Fruit fly (Drosophila melanogaster) whole organism, pupa: Measurements from ENCODE around the gene PXo.

ENCODE experiments used
- CG10348 ChIP-seq: fragments of 200-800 bp; sonication (Bioruptor generic); IDR thresholded peaks from 2 replicates; pipeline ENCODE4 v1.3.6; 2022; ENCODE audit warnings: missing biosample characterization, missing genetic modification characterization
- CG12605 ChIP-seq: fragments of 200-800 bp; sonication (Bioruptor generic); IDR thresholded peaks from 2 replicates; pipeline ENCODE4 v1.3.6; 2022; ENCODE audit warnings: missing biosample characterization, missing genetic modification characterization
- CG13204 ChIP-seq: fragments of 200-800 bp; sonication (Bioruptor generic); optimal IDR thresholded peaks from 2 replicates; lab custom pipeline; 2018; ENCODE audit warnings: missing biosample characterization, mild to moderate bottlenecking, missing genetic modification characterization, moderate library complexity
- CG14655 ChIP-seq: fragments of 200-800 bp; sonication (Bioruptor generic); optimal IDR thresholded peaks from 3 replicates; lab custom pipeline; 2017; ENCODE audit warnings: mild to moderate bottlenecking, missing biosample characterization, missing genetic modification reagents, missing genetic modification characterization
- CG15710 ChIP-seq: fragments of 200-800 bp; sonication (Bioruptor generic); optimal IDR thresholded peaks from 2 replicates; lab custom pipeline; 2018; ENCODE audit warnings: missing biosample characterization, mild to moderate bottlenecking, missing genetic modification characterization, moderate library complexity
- CG17806 ChIP-seq: fragments of 200-800 bp; sonication (Bioruptor generic); optimal IDR thresholded peaks from 2 replicates; lab custom pipeline; 2018; ENCODE audit warnings: missing biosample characterization, mild to moderate bottlenecking, missing genetic modification characterization, moderate library complexity
- CG32121 ChIP-seq: fragments of 200-800 bp; sonication (Bioruptor generic); IDR thresholded peaks from 2 replicates; pipeline ENCODE4 v1.3.6; 2022; ENCODE audit warnings: missing biosample characterization, missing genetic modification characterization
- CG34367 ChIP-seq: fragments of 200-800 bp; sonication (Bioruptor generic); optimal IDR thresholded peaks from 2 replicates; lab custom pipeline; 2018; ENCODE audit warnings: missing biosample characterization, mild to moderate bottlenecking, missing genetic modification characterization
- CG4496 ChIP-seq: fragments of 200-800 bp; sonication (Bioruptor generic); IDR thresholded peaks from 3 replicates; pipeline ENCODE4 v1.3.6; 2022; ENCODE audit warnings: missing biosample characterization, missing genetic modification characterization
- CG8159 ChIP-seq: fragments of 200-800 bp; sonication (Bioruptor generic); optimal IDR thresholded peaks from 3 replicates; lab custom pipeline; 2018; ENCODE audit warnings: missing biosample characterization, mild to moderate bottlenecking, missing genetic modification characterization, moderate library complexity
- CG8301 ChIP-seq: fragments of 200-800 bp; sonication (Bioruptor generic); optimal IDR thresholded peaks from 2 replicates; lab custom pipeline; 2018; ENCODE audit warnings: missing biosample characterization, mild to moderate bottlenecking, missing genetic modification characterization
- CG9948 ChIP-seq: fragments of 200-800 bp; sonication (Bioruptor generic); optimal IDR thresholded peaks from 2 replicates; lab custom pipeline; 2018; ENCODE audit warnings: missing biosample characterization, mild to moderate bottlenecking, missing genetic modification characterization, moderate library complexity
- D1 ChIP-seq: fragments of 200-800 bp; sonication (Bioruptor generic); optimal IDR thresholded peaks from 2 replicates; lab custom pipeline; 2018; ENCODE audit warnings: missing biosample characterization, mild to moderate bottlenecking, missing genetic modification characterization, moderate library complexity
- EcR ChIP-seq: fragments of 200-800 bp; sonication (Bioruptor generic); optimal IDR thresholded peaks from 3 replicates; lab custom pipeline; 2019; ENCODE audit warnings: missing biosample characterization, missing genetic modification characterization, mild to moderate bottlenecking, moderate library complexity, missing genetic modification reagents
- Ets98B ChIP-seq: fragments of 200-800 bp; sonication (Bioruptor generic); IDR thresholded peaks from 2 replicates; pipeline ENCODE4 v1.3.6; 2022; ENCODE audit warnings: missing biosample characterization, missing genetic modification characterization
- Pif1A ChIP-seq: fragments of 200-800 bp; sonication (Bioruptor generic); optimal IDR thresholded peaks from 3 replicates; lab custom pipeline; 2016; ENCODE audit warnings: missing biosample characterization, missing genetic modification characterization
- Pif1B ChIP-seq: fragments of 200-800 bp; sonication (Bioruptor generic); optimal IDR thresholded peaks from 3 replicates; lab custom pipeline; 2016; ENCODE audit warnings: missing biosample characterization, missing genetic modification characterization
- Snoo ChIP-seq: fragments of 200-800 bp; sonication (Bioruptor generic); optimal IDR thresholded peaks from 3 replicates; lab custom pipeline; 2017; ENCODE audit warnings: missing biosample characterization, mild to moderate bottlenecking, missing genetic modification characterization, inconsistent platforms
- fd96Ca ChIP-seq: fragments of 200-800 bp; sonication (Bioruptor generic); IDR thresholded peaks from 3 replicates; pipeline ENCODE4 v1.3.6; 2022; ENCODE audit warnings: missing biosample characterization, missing genetic modification characterization
- gl ChIP-seq: fragments of 200-800 bp; sonication (Bioruptor generic); optimal IDR thresholded peaks from 2 replicates; lab custom pipeline; 2018; ENCODE audit warnings: missing biosample characterization, mild to moderate bottlenecking, missing genetic modification characterization
- rn ChIP-seq: fragments of 200-800 bp; sonication (Bioruptor generic); IDR thresholded peaks from 2 replicates; pipeline ENCODE4 v1.3.6; 2022; ENCODE audit warnings: missing biosample characterization, missing genetic modification characterization

Gene PXo

DNA sequence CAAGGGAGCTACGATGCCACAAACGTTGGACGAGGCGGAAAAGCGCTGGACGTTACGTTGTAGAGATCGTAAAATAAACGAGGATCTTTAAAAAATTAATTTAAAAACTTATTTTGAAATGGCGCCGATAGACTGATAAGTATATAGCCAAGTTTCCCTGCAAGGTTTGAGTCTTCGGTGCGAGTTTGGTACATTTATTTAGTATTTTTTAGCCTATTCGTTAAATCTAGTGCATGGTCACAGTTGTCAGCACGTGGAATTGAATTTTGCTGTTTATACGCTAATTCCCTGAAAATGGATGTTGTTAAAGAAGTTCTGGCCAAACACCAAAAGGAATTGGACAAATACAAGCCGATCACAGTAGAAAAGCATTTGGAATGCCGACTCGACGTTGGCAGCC lies 21.8 kb downstream of the PXo start, which contains the start of gene CG32409:
Gene CG32409 (plus strand): TSS at position 224 of the 400 bp plus-strand sequence.
- TF ChIP-seq gl (tag; lab: Kevin White, UChicago), result no peak
- no peak for TF ChIP-seq fd96Ca (GFP tag; lab: Robert Waterston, UW)
- TF ChIP-seq CG15710 (tag; lab: Kevin White, UChicago), result no peak
- TF ChIP-seq CG12605, result no peak
- no peak for TF ChIP-seq CG8159
- no peak for TF ChIP-seq CG8301 (tag; lab: Kevin White, UChicago)
- TF ChIP-seq Pif1A (GFP tag; lab: Kevin White, UChicago), result no peak
- TF ChIP-seq CG32121 (GFP tag; lab: Robert Waterston, UW), result no peak
- TF ChIP-seq rn (GFP tag; lab: Robert Waterston, UW), result no peak
- no peak for TF ChIP-seq CG34367 (tag; lab: Kevin White, UChicago)
- TF ChIP-seq CG9948 (tag; lab: Kevin White, UChicago), result no peak
- no peak for TF ChIP-seq CG14655 (GFP tag; lab: Kevin White, UChicago)
- no peak for TF ChIP-seq CG13204 (GFP tag; lab: Kevin White, UChicago)
- TF ChIP-seq EcR (GFP tag; lab: Kevin White, UChicago), result no peak
- no peak for TF ChIP-seq CG17806 (tag; lab: Kevin White, UChicago)
- TF ChIP-seq Snoo, result no peak
- no peak for TF ChIP-seq CG4496 (GFP tag; lab: Robert Waterston, UW)
- no peak for TF ChIP-seq Pif1B (GFP tag; lab: Kevin White, UChicago)
- no peak for TF ChIP-seq Ets98B (GFP tag; lab: Robert Waterston, UW)
- TF ChIP-seq D1 (tag; lab: Kevin White, UChicago), result no peak

DNA sequence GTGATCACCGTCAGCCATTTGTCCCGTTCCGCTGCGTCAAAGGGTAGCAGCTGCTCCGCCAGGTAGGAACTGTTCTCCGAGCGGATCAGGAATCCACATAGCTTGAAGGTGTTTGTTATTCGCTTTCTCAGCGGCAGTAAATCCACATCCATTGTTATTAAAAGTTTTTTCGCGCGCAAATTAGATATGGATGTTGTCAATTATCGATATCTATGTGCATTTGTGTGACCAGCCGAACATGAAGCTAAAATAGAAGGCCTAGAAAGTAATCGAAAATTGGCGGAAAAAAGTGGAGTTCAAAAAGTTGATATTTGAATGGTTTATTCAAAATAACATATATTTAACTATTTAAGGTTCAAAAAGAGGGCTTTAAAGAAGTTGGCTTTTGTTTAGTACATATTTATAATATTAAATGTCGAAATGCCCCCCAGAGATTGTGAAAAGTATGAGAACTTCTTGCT lies 23.9 kb downstream of the PXo start, which contains the start of the genes PolE2 and CG5592:
Gene PolE2 (minus strand): TSS at position 208 of the 461 bp plus-strand sequence.
Gene CG5592 (plus strand): TSS at position 411 of the 461 bp plus-strand sequence.
- no peak for TF ChIP-seq CG17806 (tag; lab: Kevin White, UChicago)
- no peak for TF ChIP-seq CG15710 (tag; lab: Kevin White, UChicago)
- TF ChIP-seq CG8159, result no peak
- TF ChIP-seq Pif1A (GFP tag; lab: Kevin White, UChicago), result no peak
- TF ChIP-seq CG32121 (GFP tag; lab: Robert Waterston, UW), result no peak
- TF ChIP-seq fd96Ca (GFP tag; lab: Robert Waterston, UW), result no peak
- no peak for TF ChIP-seq D1 (tag; lab: Kevin White, UChicago)
- TF ChIP-seq CG14655 (GFP tag; lab: Kevin White, UChicago), result no peak
- no peak for TF ChIP-seq CG34367 (tag; lab: Kevin White, UChicago)
- no peak for TF ChIP-seq Pif1B (GFP tag; lab: Kevin White, UChicago)
- TF ChIP-seq Snoo, result no peak
- TF ChIP-seq EcR (GFP tag; lab: Kevin White, UChicago), result no peak
- TF ChIP-seq CG13204 (GFP tag; lab: Kevin White, UChicago), result no peak
- no peak for TF ChIP-seq rn (GFP tag; lab: Robert Waterston, UW)
- TF ChIP-seq CG10348 (GFP tag; lab: Robert Waterston, UW), result no peak
- no peak for TF ChIP-seq Ets98B (GFP tag; lab: Robert Waterston, UW)
- no peak for TF ChIP-seq gl (tag; lab: Kevin White, UChicago)
- TF ChIP-seq CG8301 (tag; lab: Kevin White, UChicago), result no peak

DNA sequence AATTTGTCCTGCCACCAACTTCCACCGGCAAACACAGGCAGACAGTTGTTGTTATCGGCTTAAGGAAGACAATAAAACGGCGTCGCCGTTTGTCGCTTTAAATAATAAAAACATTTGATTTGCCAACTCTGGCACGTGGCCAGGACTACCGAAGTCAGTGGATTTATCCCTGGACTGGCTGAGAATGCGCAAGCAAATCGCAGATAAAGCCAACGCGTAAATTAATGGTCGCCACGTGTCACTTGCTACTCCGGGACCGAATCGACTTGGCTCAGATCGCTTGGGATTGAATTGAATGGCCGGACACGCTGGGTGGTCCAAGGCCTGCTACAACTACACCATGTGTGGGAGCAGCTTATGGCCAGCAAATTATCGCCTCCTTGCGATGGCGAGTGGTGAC lies 28.1 kb downstream of the PXo start:
- TF ChIP-seq CG8159 (no peak), CG4496 (GFP tag; lab: Robert Waterston, UW) (no peak), Snoo (no peak), EcR (GFP tag; lab: Kevin White, UChicago) (no peak), CG13204 (GFP tag; lab: Kevin White, UChicago) (no peak)

DNA sequence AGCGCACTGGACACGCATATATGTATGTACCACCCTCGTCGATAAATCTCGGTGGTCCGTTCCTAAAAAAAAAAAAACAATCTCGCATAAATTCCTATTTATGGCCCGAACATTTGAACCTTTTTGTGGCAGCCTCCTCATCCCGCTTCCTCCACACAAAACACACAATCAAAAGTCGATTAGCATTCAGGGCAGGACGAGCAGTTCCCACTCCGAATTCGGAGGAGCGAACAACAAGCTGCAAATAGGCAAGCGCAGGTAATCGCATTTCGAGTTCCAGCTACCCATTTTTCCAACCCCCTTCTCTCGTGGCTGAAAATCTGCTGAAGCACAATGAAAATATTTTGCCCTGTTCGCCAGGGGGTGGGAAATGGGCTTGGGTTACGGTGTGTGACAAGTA lies 29.3 kb downstream of the PXo start:
- no peak for TF ChIP-seq Pif1B (GFP tag; lab: Kevin White, UChicago)
- TF ChIP-seq CG15710 (tag; lab: Kevin White, UChicago), result no peak
- TF ChIP-seq CG32121 (GFP tag; lab: Robert Waterston, UW), result no peak
- no peak for TF ChIP-seq EcR (GFP tag; lab: Kevin White, UChicago)
- no peak for TF ChIP-seq rn (GFP tag; lab: Robert Waterston, UW)
- no peak for TF ChIP-seq CG9948 (tag; lab: Kevin White, UChicago)
- TF ChIP-seq Snoo, result no peak
- no peak for TF ChIP-seq CG17806 (tag; lab: Kevin White, UChicago)
- TF ChIP-seq CG4496 (GFP tag; lab: Robert Waterston, UW), result no peak
- no peak for TF ChIP-seq D1 (tag; lab: Kevin White, UChicago)
- no peak for TF ChIP-seq Pif1A (GFP tag; lab: Kevin White, UChicago)
- no peak for TF ChIP-seq Ets98B (GFP tag; lab: Robert Waterston, UW)

DNA sequence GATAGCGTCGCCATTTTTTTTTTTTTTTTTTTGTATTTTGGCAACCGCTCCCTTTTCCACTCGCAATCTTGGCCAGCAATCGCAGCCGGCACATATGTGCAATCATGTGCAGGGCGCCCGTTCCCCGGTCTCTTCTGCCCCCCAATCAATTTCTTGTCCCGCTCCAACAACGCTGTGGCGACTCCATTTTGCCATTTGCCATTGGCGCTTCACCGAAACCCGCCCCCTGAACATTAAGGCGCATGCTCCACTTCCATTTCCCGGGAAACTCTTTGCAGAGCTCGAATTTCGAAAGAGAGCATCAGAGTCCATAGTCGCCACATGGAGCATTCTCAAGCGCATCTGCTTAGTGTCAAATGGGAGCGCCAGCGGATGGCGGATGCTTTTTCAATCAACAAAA lies 30.0 kb downstream of the PXo start:
- no peak for TF ChIP-seq gl (tag; lab: Kevin White, UChicago)
- TF ChIP-seq CG32121 (GFP tag; lab: Robert Waterston, UW), result no peak
- no peak for TF ChIP-seq CG8301 (tag; lab: Kevin White, UChicago)
- TF ChIP-seq CG34367 (tag; lab: Kevin White, UChicago), result no peak
- no peak for TF ChIP-seq CG13204 (GFP tag; lab: Kevin White, UChicago)
- no peak for TF ChIP-seq fd96Ca (GFP tag; lab: Robert Waterston, UW)
- TF ChIP-seq CG4496 (GFP tag; lab: Robert Waterston, UW), result no peak
- TF ChIP-seq D1 (tag; lab: Kevin White, UChicago), result no peak
- TF ChIP-seq Ets98B (GFP tag; lab: Robert Waterston, UW), result no peak
- TF ChIP-seq CG12605, result no peak
- no peak for TF ChIP-seq rn (GFP tag; lab: Robert Waterston, UW)
- TF ChIP-seq CG8159, result no peak
- no peak for TF ChIP-seq EcR (GFP tag; lab: Kevin White, UChicago)
- TF ChIP-seq Pif1A (GFP tag; lab: Kevin White, UChicago), result no peak
- no peak for TF ChIP-seq CG14655 (GFP tag; lab: Kevin White, UChicago)
- TF ChIP-seq Snoo, result no peak
- TF ChIP-seq, all 21 proteins: peak for 0
